Worm (Caenorhabditis elegans) whole organism, L4 larva: ENCODE measurements around the gene F39H12.1.

Experiments used
- ZK337.2 ChIP-seq: fragments of 200-800 bp; sonication (Bioruptor generic); IDR thresholded peaks from 2 replicates; pipeline ENCODE4 v1.3.6; 2022; ENCODE audit warnings: missing genetic modification reagents, missing genetic modification characterization, missing compliant biosample characterization
- ama-1 ChIP-seq: fragments of 150-350 bp; optimal IDR thresholded peaks from 2 replicates; lab custom pipeline; 2014; ENCODE audit warnings: inconsistent platforms, mixed read lengths
- dmd-6 ChIP-seq: fragments of 200-800 bp; sonication (Bioruptor generic); IDR thresholded peaks from 2 replicates; pipeline ENCODE4 v1.3.6; 2022; ENCODE audit warnings: missing genetic modification reagents, missing genetic modification characterization, missing compliant biosample characterization
- duxl-1 ChIP-seq: sonication (generic microtip); optimal IDR thresholded peaks from 2 replicates; lab custom pipeline; 2016; ENCODE audit warnings: mild to moderate bottlenecking, missing genetic modification characterization, moderate library complexity, missing compliant biosample characterization; ENCODE audit not compliant: poor library complexity
- egl-27 ChIP-seq: sonication (generic microtip); optimal IDR thresholded peaks from 3 replicates; lab custom pipeline; 2017; ENCODE audit warnings: missing biosample characterization, missing genetic modification reagents, missing genetic modification characterization
- fkh-10 ChIP-seq: fragments of 150-350 bp; optimal IDR thresholded peaks from 2 replicates; lab custom pipeline; 2014; ENCODE audit warnings: missing biosample characterization, missing genetic modification reagents, missing genetic modification characterization
- fos-1 ChIP-seq: fragments of 150-350 bp; optimal IDR thresholded peaks from 2 replicates; lab custom pipeline; 2014; ENCODE audit warnings: missing biosample characterization, missing genetic modification characterization
- hlh-30 ChIP-seq: sonication (generic microtip); optimal IDR thresholded peaks from 2 replicates; lab custom pipeline; 2017; ENCODE audit warnings: antibody characterized with exemption, mild to moderate bottlenecking, missing genetic modification characterization, missing compliant biosample characterization; ENCODE audit not compliant: insufficient read depth
- lin-1 ChIP-seq: fragments of 200-800 bp; sonication (Bioruptor generic); IDR thresholded peaks from 2 replicates; pipeline ENCODE4 v1.3.6; 2022; ENCODE audit warnings: missing genetic modification reagents, missing genetic modification characterization, missing compliant biosample characterization
- lir-3 ChIP-seq: sonication (generic microtip); optimal IDR thresholded peaks from 2 replicates; lab custom pipeline; 2016; ENCODE audit warnings: mild to moderate bottlenecking, missing genetic modification characterization, missing compliant biosample characterization
- lsy-2 ChIP-seq, 2 experiments: fragments of 150-350 bp in 1 of 2; sonication (generic microtip) in 1 of 2; optimal IDR thresholded peaks; 2 replicates each; lab custom pipeline; 2014 to 2017; ENCODE audit warnings: missing biosample characterization in 2 of 2, missing genetic modification characterization in 2 of 2
- madf-9 ChIP-seq: fragments of 200-800 bp; sonication (Bioruptor generic); conservative IDR thresholded peaks from 2 replicates; pipeline ENCODE4 v1.3.6; 2022; ENCODE audit warnings: missing genetic modification reagents, missing genetic modification characterization, missing compliant biosample characterization
- mdl-1 ChIP-seq, 2 experiments: fragments of 150-350 bp in 1 of 2; sonication (generic microtip) in 1 of 2; optimal IDR thresholded peaks; 2 replicates each; lab custom pipeline; 2014 to 2017; ENCODE audit warnings: missing biosample characterization in 2 of 2, missing genetic modification characterization in 2 of 2
- mep-1 ChIP-seq: fragments of 150-350 bp; sonication (generic microtip); optimal IDR thresholded peaks from 3 replicates; lab custom pipeline; 2014; ENCODE audit warnings: missing biosample characterization, missing genetic modification characterization
- nhr-10 ChIP-seq: fragments of 150-350 bp; optimal IDR thresholded peaks from 2 replicates; lab custom pipeline; 2014; ENCODE audit warnings: missing biosample characterization, missing genetic modification characterization
- nhr-11 ChIP-seq: fragments of 150-350 bp; optimal IDR thresholded peaks from 2 replicates; lab custom pipeline; 2014; ENCODE audit warnings: missing biosample characterization, missing genetic modification characterization
- nhr-41 ChIP-seq: fragments of 200-800 bp; sonication (Bioruptor generic); IDR thresholded peaks from 2 replicates; pipeline ENCODE4 v1.3.6; 2022; ENCODE audit warnings: missing genetic modification reagents, missing genetic modification characterization, missing compliant biosample characterization
- nhr-48 ChIP-seq: sonication (generic microtip); optimal IDR thresholded peaks from 2 replicates; lab custom pipeline; 2016; ENCODE audit warnings: mild to moderate bottlenecking, missing genetic modification characterization, missing compliant biosample characterization
- rbr-2 ChIP-seq: sonication (generic microtip); optimal IDR thresholded peaks from 2 replicates; lab custom pipeline; 2016; ENCODE audit warnings: missing genotype, missing genetic modification characterization, missing compliant biosample characterization
- set-16 ChIP-seq: fragments of 200-800 bp; sonication (Bioruptor generic); IDR thresholded peaks from 2 replicates; pipeline ENCODE4 v1.3.6; 2022; ENCODE audit warnings: missing genetic modification reagents, missing genetic modification characterization, missing compliant biosample characterization
- snpc-1.2 ChIP-seq: fragments of 200-800 bp; sonication (Bioruptor generic); IDR thresholded peaks from 2 replicates; pipeline ENCODE4 v1.3.6; 2022; ENCODE audit warnings: missing genetic modification reagents, missing genetic modification characterization, missing compliant biosample characterization
- snpc-4 ChIP-seq: fragments of 150-350 bp; optimal IDR thresholded peaks from 2 replicates; lab custom pipeline; 2014; ENCODE audit warnings: missing biosample characterization, missing genetic modification characterization
- spr-3 ChIP-seq: fragments of 200-800 bp; sonication (Bioruptor generic); optimal IDR thresholded peaks from 2 replicates; lab custom pipeline; 2018; ENCODE audit warnings: mild to moderate bottlenecking, missing genetic modification characterization, missing compliant biosample characterization
- tag-97 ChIP-seq: fragments of 200-800 bp; sonication (Bioruptor generic); IDR thresholded peaks from 2 replicates; pipeline ENCODE4 v1.3.6; 2022; ENCODE audit warnings: missing genetic modification characterization, missing compliant biosample characterization
- tra-1 ChIP-seq: fragments of 200-800 bp; sonication (Bioruptor generic); IDR thresholded peaks from 2 replicates; pipeline ENCODE4 v1.3.6; 2022; ENCODE audit warnings: missing genetic modification reagents, missing genetic modification characterization, missing compliant biosample characterization
- unc-130 ChIP-seq: sonication (generic microtip); optimal IDR thresholded peaks from 2 replicates; lab custom pipeline; 2016; ENCODE audit warnings: missing genetic modification reagents, missing genetic modification characterization, missing compliant biosample characterization
- unc-39 ChIP-seq: sonication (generic microtip); optimal IDR thresholded peaks from 2 replicates; lab custom pipeline; 2017; ENCODE audit warnings: missing biosample characterization, missing genetic modification characterization
- unc-62 ChIP-seq, 3 experiments: fragments of 150-350 bp in 1 of 3; sonication (generic microtip); optimal IDR thresholded peaks in 2 of 3; peaks in 1 of 3; 1 replicate in 1 of 3; 2 replicates in 2 of 3; lab custom pipeline; 2014 to 2017; ENCODE audit warnings: missing biosample characterization in 3 of 3, missing genetic modification characterization in 3 of 3, missing genetic modification reagents in 3 of 3, missing genotype in 1 of 3
- ztf-7 ChIP-seq: fragments of 150-350 bp; optimal IDR thresholded peaks from 2 replicates; lab custom pipeline; 2014; ENCODE audit warnings: missing biosample characterization, missing genetic modification characterization

Gene F39H12.1

ce11 chrX:851421-851820 is 16.8 kb downstream of the F39H12.1 start, which contains the start of gene igcm-1:
TSS of gene igcm-1 (minus strand) at chrX:851521.
- TF ChIP-seq dmd-6 (GFP tag; lab: Robert Waterston, UW) (no peak), snpc-1.2 (GFP tag; lab: Robert Waterston, UW) (no peak), madf-9 (GFP tag; lab: Robert Waterston, UW) (no peak), snpc-4 (tag; lab: Kevin White, UChicago) (no peak), lir-3 (no peak), fos-1 (tag; lab: Kevin White, UChicago) (no peak), lsy-2 (tag; optimal IDR thresholded peaks at IDR 0.05; lab: Kevin White, UChicago) (no peak), duxl-1 (tag; lab: Kevin White, UChicago) (no peak), unc-39 (tag; lab: Kevin White, UChicago) (no peak), mdl-1 (tag; optimal IDR thresholded peaks at IDR 0.05; lab: Kevin White, UChicago) (no peak), nhr-10 (tag; lab: Kevin White, UChicago) (no peak), spr-3 (no peak), ztf-7 (tag; lab: Kevin White, UChicago) (no peak), nhr-48 (no peak), fkh-10 (GFP tag; lab: Kevin White, UChicago) (no peak), lin-1 (GFP tag; lab: Robert Waterston, UW) (no peak)
- TF ChIP-seq, all 104 proteins: peak for 0

- TF ChIP-seq unc-62 (GFP tag; optimal IDR thresholded peaks at IDR 0.05 in 1 of 2; lab: Kevin White, UChicago) (peak in 1 of 2 experiments; percentile 82), unc-62 (tag; optimal IDR thresholded peaks at IDR 0.05; lab: Kevin White, UChicago) (no peak), egl-27 (tag; lab: Kevin White, UChicago) (no peak)
Observed at ce11 chrX:852739-853268, 18.2 kb downstream of the F39H12.1 start.

ce11 chrX:853604-854003 is 19.0 kb downstream of the F39H12.1 start:
- TF ChIP-seq unc-62 (GFP tag; optimal IDR thresholded peaks at IDR 0.05 in 1 of 2; lab: Kevin White, UChicago) (peak in 1 of 2 experiments; percentile 93), unc-62 (tag; optimal IDR thresholded peaks at IDR 0.05; lab: Kevin White, UChicago) (no peak), ZK337.2 (GFP tag; lab: Robert Waterston, UW) (no peak)

ce11 chrX:857658-858057 is 23.1 kb downstream of the F39H12.1 start:
- TF ChIP-seq unc-62 (GFP tag; optimal IDR thresholded peaks at IDR 0.05 in 1 of 2; lab: Kevin White, UChicago) (peak in 1 of 2 experiments; percentile 81), unc-62 (tag; optimal IDR thresholded peaks at IDR 0.05; lab: Kevin White, UChicago) (no peak), egl-27 (tag; lab: Kevin White, UChicago) (no peak), set-16 (GFP tag; lab: Robert Waterston, UW) (peak; percentile 58)
- TF ChIP-seq, all 104 proteins: peak for 2

- TF ChIP-seq dmd-6 (GFP tag; lab: Robert Waterston, UW), result no peak
- no peak for TF ChIP-seq ZK337.2 (GFP tag; lab: Robert Waterston, UW)
- no peak for TF ChIP-seq ama-1 (lab: Kevin White, UChicago)
- TF ChIP-seq hlh-30 (tag; lab: Kevin White, UChicago), result peak; percentile 28
- no peak for TF ChIP-seq snpc-1.2 (GFP tag; lab: Robert Waterston, UW)
- no peak for TF ChIP-seq tag-97 (GFP tag; lab: Robert Waterston, UW)
- TF ChIP-seq mep-1, result peak; percentile 23
- no peak for TF ChIP-seq nhr-11 (tag; lab: Kevin White, UChicago)
- peak; percentile 24 for TF ChIP-seq rbr-2 (tag; lab: Kevin White, UChicago)
Observed at ce11 chrX:859401-859800, 24.8 kb downstream of the F39H12.1 start, which contains the start of gene F56F10.2. TSS of gene F56F10.2 (plus strand) at chrX:859615.

ce11 chrX:861378-861777 is 26.8 kb downstream of the F39H12.1 start:
- TF ChIP-seq nhr-41 (GFP tag; lab: Robert Waterston, UW) (no peak), unc-130 (GFP tag; lab: Kevin White, UChicago) (no peak), tra-1 (GFP tag; lab: Robert Waterston, UW) (no peak)
